Worm (Caenorhabditis elegans) whole organism, mixed stage, embryonic: ENCODE measurements around the gene srj-40.

Source experiments
- M03D4.4 ChIP-seq: sonication (generic microtip); optimal IDR thresholded peaks from 2 replicates; lab custom pipeline; 2017; ENCODE audit warnings: mild to moderate bottlenecking, missing genetic modification characterization, missing compliant biosample characterization
- bed-3 ChIP-seq: fragments of 200-800 bp; sonication (Bioruptor generic); optimal IDR thresholded peaks from 3 replicates; lab custom pipeline; 2018; ENCODE audit warnings: mild to moderate bottlenecking, missing genetic modification characterization, moderate library complexity, missing compliant biosample characterization
- blmp-1 ChIP-seq: fragments of 150-350 bp; optimal IDR thresholded peaks from 2 replicates; lab custom pipeline; 2014; ENCODE audit warnings: missing biosample characterization, missing genetic modification characterization
- ceh-39 ChIP-seq: fragments of 150-350 bp; optimal IDR thresholded peaks from 2 replicates; lab custom pipeline; 2014; ENCODE audit warnings: missing biosample characterization, missing genetic modification characterization
- ceh-43 ChIP-seq: fragments of 200-800 bp; sonication (Bioruptor generic); optimal IDR thresholded peaks from 2 replicates; lab custom pipeline; 2018; ENCODE audit warnings: mild to moderate bottlenecking, missing genetic modification characterization, moderate library complexity, missing compliant biosample characterization
- ceh-83 ChIP-seq: fragments of 200-800 bp; sonication (Bioruptor generic); optimal IDR thresholded peaks from 2 replicates; lab custom pipeline; 2018; ENCODE audit warnings: mild to moderate bottlenecking, missing genetic modification characterization, missing compliant biosample characterization
- ces-1 ChIP-seq: fragments of 150-350 bp; optimal IDR thresholded peaks from 2 replicates; lab custom pipeline; 2014; ENCODE audit warnings: missing biosample characterization, missing genetic modification reagents, missing genetic modification characterization
- cnd-1 ChIP-seq: fragments of 200-800 bp; sonication (Bioruptor generic); optimal IDR thresholded peaks from 2 replicates; lab custom pipeline; 2018; ENCODE audit warnings: mild to moderate bottlenecking, missing genetic modification characterization, missing compliant biosample characterization
- drap-1 ChIP-seq: fragments of 200-800 bp; sonication (Bioruptor generic); optimal IDR thresholded peaks from 3 replicates; lab custom pipeline; 2018; ENCODE audit warnings: mild to moderate bottlenecking, missing genetic modification characterization, missing compliant biosample characterization
- elt-1 ChIP-seq: sonication (generic microtip); optimal IDR thresholded peaks from 2 replicates; lab custom pipeline; 2017; ENCODE audit warnings: missing genetic modification characterization, mild to moderate bottlenecking, missing compliant biosample characterization, antibody characterized with exemption, moderate library complexity, borderline replicate concordance; ENCODE audit not compliant: insufficient read depth
- elt-3 ChIP-seq: fragments of 150-350 bp; optimal IDR thresholded peaks from 2 replicates; lab custom pipeline; 2014; ENCODE audit warnings: missing biosample characterization, missing genetic modification characterization
- flh-1 ChIP-seq: fragments of 200-800 bp; sonication (Bioruptor generic); optimal IDR thresholded peaks from 2 replicates; lab custom pipeline; 2018; ENCODE audit warnings: mild to moderate bottlenecking, missing genetic modification characterization, moderate library complexity, missing compliant biosample characterization
- ham-2 ChIP-seq: fragments of 200-800 bp; sonication (Bioruptor generic); optimal IDR thresholded peaks from 2 replicates; lab custom pipeline; 2018; ENCODE audit warnings: mild to moderate bottlenecking, missing genetic modification characterization, missing compliant biosample characterization
- hlh-1 ChIP-seq: fragments of 150-350 bp; optimal IDR thresholded peaks from 2 replicates; lab custom pipeline; 2014; ENCODE audit warnings: missing biosample characterization, missing genetic modification reagents, missing genetic modification characterization
- lin-13 ChIP-seq: fragments of 150-350 bp; optimal IDR thresholded peaks from 2 replicates; lab custom pipeline; 2014; ENCODE audit warnings: missing biosample characterization, missing genetic modification characterization
- lin-32 ChIP-seq: fragments of 200-800 bp; sonication (Bioruptor generic); optimal IDR thresholded peaks from 2 replicates; lab custom pipeline; 2018; ENCODE audit warnings: mild to moderate bottlenecking, missing genetic modification characterization, missing compliant biosample characterization
- lsy-2 ChIP-seq: fragments of 150-350 bp; optimal IDR thresholded peaks from 2 replicates; lab custom pipeline; 2014; ENCODE audit warnings: missing biosample characterization, missing genetic modification characterization
- mab-5 ChIP-seq: fragments of 150-350 bp; optimal IDR thresholded peaks from 2 replicates; lab custom pipeline; 2014; ENCODE audit warnings: missing biosample characterization, missing genetic modification characterization
- mep-1 ChIP-seq: fragments of 150-350 bp; optimal IDR thresholded peaks from 2 replicates; lab custom pipeline; 2017; ENCODE audit warnings: missing biosample characterization, missing genetic modification reagents, missing genetic modification characterization, inconsistent platforms
- nhr-2 ChIP-seq: fragments of 150-350 bp; optimal IDR thresholded peaks from 2 replicates; lab custom pipeline; 2014; ENCODE audit warnings: missing biosample characterization, missing genetic modification characterization
- nhr-237 ChIP-seq: fragments of 150-350 bp; optimal IDR thresholded peaks from 2 replicates; lab custom pipeline; 2014; ENCODE audit warnings: missing biosample characterization, missing genetic modification characterization
- nhr-28 ChIP-seq: fragments of 150-350 bp; optimal IDR thresholded peaks from 2 replicates; lab custom pipeline; 2014; ENCODE audit warnings: missing biosample characterization, missing genetic modification characterization
- nhr-76 ChIP-seq: sonication (generic microtip); optimal IDR thresholded peaks from 2 replicates; lab custom pipeline; 2017; ENCODE audit warnings: missing biosample characterization, missing genetic modification characterization
- pha-4 ChIP-seq: fragments of 150-350 bp; optimal IDR thresholded peaks from 2 replicates; lab custom pipeline; 2018; ENCODE audit warnings: missing biosample characterization, missing genetic modification reagents, missing genetic modification characterization
- sem-2 ChIP-seq: fragments of 200-800 bp; sonication (Bioruptor generic); optimal IDR thresholded peaks from 2 replicates; lab custom pipeline; 2018; ENCODE audit warnings: mild to moderate bottlenecking, missing genetic modification characterization, missing compliant biosample characterization
- snpc-4 ChIP-seq: fragments of 150-350 bp; optimal IDR thresholded peaks from 2 replicates; lab custom pipeline; 2014; ENCODE audit warnings: missing biosample characterization, missing genetic modification characterization
- sptf-1 ChIP-seq: sonication (generic microtip); optimal IDR thresholded peaks from 2 replicates; lab custom pipeline; 2017; ENCODE audit warnings: mild to moderate bottlenecking, missing genetic modification characterization, moderate library complexity, missing compliant biosample characterization
- tbx-8 ChIP-seq: fragments of 200-800 bp; sonication (Bioruptor generic); optimal IDR thresholded peaks from 2 replicates; lab custom pipeline; 2018; ENCODE audit warnings: mild to moderate bottlenecking, missing genetic modification characterization, moderate library complexity, missing compliant biosample characterization
- unc-120 ChIP-seq: sonication (generic microtip); optimal IDR thresholded peaks from 2 replicates; lab custom pipeline; 2017; ENCODE audit warnings: missing genetic modification characterization, missing compliant biosample characterization; ENCODE audit not compliant: poor library complexity, severe bottlenecking
- unc-39 ChIP-seq: fragments of 150-350 bp; optimal IDR thresholded peaks from 2 replicates; lab custom pipeline; 2014; ENCODE audit warnings: missing biosample characterization, missing genetic modification characterization
- unc-62 ChIP-seq: fragments of 150-350 bp; optimal IDR thresholded peaks from 2 replicates; lab custom pipeline; 2014; ENCODE audit warnings: missing biosample characterization, missing genetic modification reagents, missing genetic modification characterization
- zip-8 ChIP-seq: fragments of 150-350 bp; optimal IDR thresholded peaks from 2 replicates; lab custom pipeline; 2014; ENCODE audit warnings: missing biosample characterization, missing genetic modification characterization
- ztf-11 ChIP-seq: fragments of 150-350 bp; optimal IDR thresholded peaks from 2 replicates; lab custom pipeline; 2014; ENCODE audit warnings: missing biosample characterization, missing genetic modification characterization

srj-40 gene

DNA sequence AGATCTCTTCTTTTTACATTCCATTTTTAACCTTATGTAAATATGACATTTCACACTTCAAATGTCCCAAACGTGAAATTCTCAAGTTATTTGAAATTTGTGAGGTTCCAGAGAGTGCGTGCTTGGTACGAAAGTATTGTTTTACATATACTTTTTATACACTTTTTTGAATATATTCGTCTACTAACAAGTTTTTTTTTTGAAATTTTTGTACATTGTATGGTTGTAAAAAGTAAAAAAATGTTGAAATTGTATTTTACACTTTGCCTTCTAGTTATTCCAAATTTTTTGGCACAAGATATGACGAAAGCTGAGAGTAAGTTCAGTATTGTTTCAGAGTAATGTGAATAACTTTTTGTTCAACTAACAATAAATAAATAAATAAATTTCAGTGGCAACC, 33.1 kb downstream of the srj-40 start, which contains the start of gene lgc-1:
Gene lgc-1 (plus strand): TSS at position 301 of the 400 bp plus-strand sequence.
- no peak for TF ChIP-seq unc-39
- no peak for TF ChIP-seq mep-1 (tag; lab: Kevin White, UChicago)
- no peak for TF ChIP-seq ceh-43 (GFP tag; lab: Kevin White, UChicago)

ce11 chrV:4138688-4139087, 37.0 kb downstream of the srj-40 start, which contains the start of gene lgc-29:
TSS of gene lgc-29 (plus strand) at chrV:4138988.
- TF ChIP-seq drap-1 = no peak
- no peak for TF ChIP-seq nhr-76
- no peak for TF ChIP-seq cnd-1
- TF ChIP-seq ztf-11 (tag; lab: Kevin White, UChicago) = no peak
- TF ChIP-seq, all 35 proteins: peak for 0

- TF ChIP-seq mep-1 (tag; lab: Kevin White, UChicago) = peak; percentile 39
- TF ChIP-seq ceh-39 (tag; lab: Kevin White, UChicago) = peak; percentile 32
- peak; percentile 35 for TF ChIP-seq lsy-2 (tag; lab: Kevin White, UChicago)
- TF ChIP-seq bed-3 (GFP tag; lab: Kevin White, UChicago) = peak; percentile 32
- peak; percentile 70 for TF ChIP-seq ces-1 (GFP tag; lab: Kevin White, UChicago)
- no peak for TF ChIP-seq ham-2 (GFP tag; lab: Kevin White, UChicago)
- peak; percentile 9 for TF ChIP-seq nhr-237 (tag; lab: Kevin White, UChicago)
- TF ChIP-seq sem-2 (GFP tag; lab: Kevin White, UChicago) = no peak
Observed at ce11 chrV:4143034-4143433, 41.4 kb downstream of the srj-40 start.

DNA sequence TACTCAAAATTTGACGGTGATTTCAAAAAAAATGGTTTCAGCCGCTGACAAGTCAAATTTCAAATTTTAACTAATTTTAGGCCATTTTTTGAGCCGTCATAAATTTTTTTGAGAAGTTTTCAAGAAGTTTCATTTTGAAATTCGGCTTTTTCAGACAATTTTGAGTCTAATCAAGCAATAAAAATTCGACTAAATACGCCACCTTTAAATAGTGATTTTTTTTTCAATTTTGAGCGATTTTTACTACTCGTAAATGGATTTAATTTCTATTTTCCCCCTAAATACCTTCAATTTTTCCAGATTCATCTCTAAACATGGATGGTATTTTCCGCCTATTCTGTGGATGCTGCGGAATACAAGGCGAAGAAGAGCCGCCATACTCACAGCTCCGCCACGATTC, 42.5 kb downstream of the srj-40 start, which contains the start of gene Y45G5AL.1:
Gene Y45G5AL.1 (plus strand): TSS at position 301 of the 400 bp plus-strand sequence.
- no peak for TF ChIP-seq tbx-8 (GFP tag; lab: Kevin White, UChicago)
- no peak for TF ChIP-seq M03D4.4 (tag; lab: Kevin White, UChicago)
- no peak for TF ChIP-seq nhr-237 (tag; lab: Kevin White, UChicago)
- no peak for TF ChIP-seq ces-1 (GFP tag; lab: Kevin White, UChicago)
- TF ChIP-seq mep-1 (tag; lab: Kevin White, UChicago) = no peak
- no peak for TF ChIP-seq nhr-76
- TF ChIP-seq nhr-2 (tag; lab: Kevin White, UChicago) = no peak
- TF ChIP-seq nhr-28 = no peak
- TF ChIP-seq lin-13 (tag; lab: Kevin White, UChicago) = no peak
- TF ChIP-seq cnd-1 = no peak
- no peak for TF ChIP-seq elt-1
- no peak for TF ChIP-seq snpc-4
- TF ChIP-seq unc-62 = no peak
- TF ChIP-seq pha-4 (tag; lab: Kevin White, UChicago) = no peak
- TF ChIP-seq ceh-39 (tag; lab: Kevin White, UChicago) = no peak
- no peak for TF ChIP-seq blmp-1 (tag; lab: Kevin White, UChicago)
- no peak for TF ChIP-seq drap-1
- no peak for TF ChIP-seq elt-3
- no peak for TF ChIP-seq hlh-1 (tag; lab: Kevin White, UChicago)
- no peak for TF ChIP-seq ceh-83 (GFP tag; lab: Kevin White, UChicago)

- TF ChIP-seq elt-1 (no peak), unc-120 (tag; lab: Kevin White, UChicago) (no peak), ceh-43 (GFP tag; lab: Kevin White, UChicago) (no peak), lin-32 (GFP tag; lab: Kevin White, UChicago) (no peak), pha-4 (tag; lab: Kevin White, UChicago) (no peak), unc-39 (no peak), flh-1 (GFP tag; lab: Kevin White, UChicago) (no peak), M03D4.4 (tag; lab: Kevin White, UChicago) (no peak), sem-2 (GFP tag; lab: Kevin White, UChicago) (no peak), sptf-1 (tag; lab: Kevin White, UChicago) (no peak), zip-8 (tag; lab: Kevin White, UChicago) (no peak), mab-5 (no peak), nhr-2 (tag; lab: Kevin White, UChicago) (no peak), lsy-2 (tag; lab: Kevin White, UChicago) (no peak), hlh-1 (tag; lab: Kevin White, UChicago) (no peak)
Observed at ce11 chrV:4151400-4151799, 49.7 kb downstream of the srj-40 start.
